Worm (Caenorhabditis elegans) whole organism, L1 larva: ENCODE results near the gene coq-8.

Source experiments
- C04F5.9 ChIP-seq: sonication (generic microtip); optimal IDR thresholded peaks from 2 replicates; lab custom pipeline; 2016; ENCODE audit warnings: missing genetic modification characterization, missing compliant biosample characterization
- C16A3.4 ChIP-seq: fragments of 150-350 bp; optimal IDR thresholded peaks from 2 replicates; lab custom pipeline; 2014; ENCODE audit warnings: missing biosample characterization, missing genetic modification characterization
- F16B12.6 ChIP-seq: fragments of 150-350 bp; optimal IDR thresholded peaks from 2 replicates; lab custom pipeline; 2014; ENCODE audit warnings: missing biosample characterization, missing genetic modification characterization
- alr-1 ChIP-seq: fragments of 200-800 bp; sonication (Bioruptor generic); optimal IDR thresholded peaks from 2 replicates; lab custom pipeline; 2018; ENCODE audit warnings: borderline replicate concordance, mild to moderate bottlenecking, missing genetic modification characterization, missing compliant biosample characterization
- aly-2 ChIP-seq: fragments of 150-350 bp; optimal IDR thresholded peaks from 2 replicates; lab custom pipeline; 2014; ENCODE audit warnings: missing biosample characterization, missing genetic modification characterization
- blmp-1 ChIP-seq: fragments of 150-350 bp; optimal IDR thresholded peaks from 2 replicates; lab custom pipeline; 2014; ENCODE audit warnings: missing biosample characterization, missing genetic modification characterization
- ceh-63 ChIP-seq: fragments of 200-800 bp; sonication (Bioruptor generic); optimal IDR thresholded peaks from 2 replicates; lab custom pipeline; 2018; ENCODE audit warnings: mild to moderate bottlenecking, missing genetic modification characterization, missing compliant biosample characterization
- ceh-8 ChIP-seq: fragments of 200-800 bp; sonication (Bioruptor generic); optimal IDR thresholded peaks from 2 replicates; lab custom pipeline; 2018; ENCODE audit warnings: mild to moderate bottlenecking, missing genetic modification characterization, moderate library complexity, missing compliant biosample characterization
- ceh-82 ChIP-seq, 3 experiments: fragments of 150-350 bp in 1 of 3; sonication (generic microtip) in 2 of 3; optimal IDR thresholded peaks; 2 replicates each; lab custom pipeline; 2014 to 2017; ENCODE audit warnings: missing biosample characterization in 3 of 3, missing genetic modification characterization in 3 of 3
- ceh-88 ChIP-seq: fragments of 200-800 bp; sonication (Bioruptor generic); IDR thresholded peaks from 2 replicates; pipeline ENCODE4 v1.3.6; 2022; ENCODE audit warnings: missing genetic modification characterization, missing compliant biosample characterization
- ceh-90 ChIP-seq: sonication (generic microtip); optimal IDR thresholded peaks from 2 replicates; lab custom pipeline; 2016; ENCODE audit warnings: missing genetic modification characterization, missing compliant biosample characterization
- dpl-1 ChIP-seq, 3 experiments: fragments of 150-350 bp in 2 of 3; sonication (generic microtip) in 1 of 3; optimal IDR thresholded peaks; 2 replicates each; lab custom pipeline; 2014 to 2017; ENCODE audit warnings: missing biosample characterization in 3 of 3, missing genetic modification characterization in 3 of 3, missing genetic modification reagents in 3 of 3
- dsc-1 ChIP-seq: sonication (generic microtip); optimal IDR thresholded peaks from 2 replicates; lab custom pipeline; 2016; ENCODE audit warnings: mild to moderate bottlenecking, missing genetic modification characterization, missing compliant biosample characterization
- efl-1 ChIP-seq, 4 experiments: fragments of 150-350 bp; optimal IDR thresholded peaks in 3 of 4; peaks in 1 of 4; 1 replicate in 1 of 4; 2 replicates in 3 of 4; lab custom pipeline; 2014; ENCODE audit warnings: missing biosample characterization in 2 of 4, missing genetic modification characterization in 2 of 4, missing genetic modification reagents in 2 of 4
- egl-13 ChIP-seq: sonication (generic microtip); optimal IDR thresholded peaks from 2 replicates; lab custom pipeline; 2016; ENCODE audit warnings: missing genotype, missing genetic modification reagents, missing genetic modification characterization, missing compliant biosample characterization
- elt-2 ChIP-seq: sonication (generic microtip); optimal IDR thresholded peaks from 2 replicates; lab custom pipeline; 2016; ENCODE audit warnings: missing genetic modification characterization, mild to moderate bottlenecking, inconsistent platforms, missing compliant biosample characterization, missing genetic modification reagents
- fos-1 ChIP-seq: fragments of 150-350 bp; optimal IDR thresholded peaks from 2 replicates; lab custom pipeline; 2014; ENCODE audit warnings: missing biosample characterization, missing genetic modification characterization
- hlh-17 ChIP-seq: fragments of 200-800 bp; sonication (Bioruptor generic); optimal IDR thresholded peaks from 2 replicates; lab custom pipeline; 2018; ENCODE audit warnings: missing genetic modification characterization, mild to moderate bottlenecking, missing compliant biosample characterization, moderate library complexity, borderline replicate concordance
- hlh-4 ChIP-seq: sonication (generic microtip); optimal IDR thresholded peaks from 2 replicates; lab custom pipeline; 2016; ENCODE audit warnings: mild to moderate bottlenecking, missing genetic modification characterization, missing compliant biosample characterization
- irx-1 ChIP-seq: sonication (generic microtip); optimal IDR thresholded peaks from 2 replicates; lab custom pipeline; 2016; ENCODE audit warnings: missing genetic modification characterization, missing compliant biosample characterization
- isw-1 ChIP-seq: fragments of 200-800 bp; sonication (Bioruptor generic); IDR thresholded peaks from 2 replicates; pipeline ENCODE4 v1.3.6; 2022; ENCODE audit warnings: missing genetic modification characterization, missing compliant biosample characterization
- jun-1 ChIP-seq: fragments of 150-350 bp; optimal IDR thresholded peaks from 2 replicates; lab custom pipeline; 2014; ENCODE audit warnings: missing biosample characterization, missing genetic modification reagents, missing genetic modification characterization
- lin-13 ChIP-seq: fragments of 150-350 bp; optimal IDR thresholded peaks from 2 replicates; lab custom pipeline; 2014; ENCODE audit warnings: missing biosample characterization, missing genetic modification reagents, missing genetic modification characterization
- mdl-1 ChIP-seq, 2 experiments: fragments of 150-350 bp; optimal IDR thresholded peaks; 2 replicates each; lab custom pipeline; 2014 to 2017; ENCODE audit warnings: missing biosample characterization in 2 of 2, missing genetic modification characterization in 2 of 2, inconsistent platforms in 1 of 2
- nhr-12 ChIP-seq: sonication (generic microtip); optimal IDR thresholded peaks from 2 replicates; lab custom pipeline; 2017; ENCODE audit warnings: missing biosample characterization, missing genetic modification characterization
- nhr-20 ChIP-seq: sonication (generic microtip); optimal IDR thresholded peaks from 2 replicates; lab custom pipeline; 2016; ENCODE audit warnings: mild to moderate bottlenecking, missing genetic modification characterization, missing compliant biosample characterization
- nhr-237 ChIP-seq: fragments of 150-350 bp; optimal IDR thresholded peaks from 2 replicates; lab custom pipeline; 2014; ENCODE audit warnings: missing biosample characterization, missing genetic modification characterization
- nhr-71 ChIP-seq: sonication (generic microtip); optimal IDR thresholded peaks from 2 replicates; lab custom pipeline; 2016; ENCODE audit warnings: mild to moderate bottlenecking, missing genetic modification characterization, moderate library complexity, missing compliant biosample characterization
- nhr-76 ChIP-seq: sonication (generic microtip); optimal IDR thresholded peaks from 2 replicates; lab custom pipeline; 2017; ENCODE audit warnings: missing biosample characterization, missing genetic modification characterization
- skn-1 ChIP-seq: fragments of 150-350 bp; optimal IDR thresholded peaks from 2 replicates; lab custom pipeline; 2014; ENCODE audit warnings: missing biosample characterization, missing genetic modification characterization
- sox-4 ChIP-seq: sonication (generic microtip); optimal IDR thresholded peaks from 2 replicates; lab custom pipeline; 2016; ENCODE audit warnings: missing genetic modification characterization, missing compliant biosample characterization
- sptf-1 ChIP-seq: fragments of 150-350 bp; optimal IDR thresholded peaks from 2 replicates; lab custom pipeline; 2014; ENCODE audit warnings: missing biosample characterization, missing genetic modification characterization
- swsn-7 ChIP-seq: sonication (generic microtip); optimal IDR thresholded peaks from 2 replicates; lab custom pipeline; 2016; ENCODE audit warnings: missing genetic modification characterization, missing compliant biosample characterization
- unc-30 ChIP-seq: sonication (generic microtip); optimal IDR thresholded peaks from 2 replicates; lab custom pipeline; 2017; ENCODE audit warnings: missing biosample characterization, missing genetic modification characterization
- unc-98 ChIP-seq: fragments of 200-800 bp; sonication (Bioruptor generic); IDR thresholded peaks from 2 replicates; pipeline ENCODE4 v1.3.6; 2022; ENCODE audit warnings: missing genetic modification characterization, missing compliant biosample characterization
- xbp-1 ChIP-seq: sonication (generic microtip); optimal IDR thresholded peaks from 2 replicates; lab custom pipeline; 2016; ENCODE audit warnings: missing genetic modification characterization, missing compliant biosample characterization
- zag-1 ChIP-seq: fragments of 150-350 bp; optimal IDR thresholded peaks from 2 replicates; lab custom pipeline; 2014; ENCODE audit warnings: missing biosample characterization, missing genetic modification characterization
- zip-4 ChIP-seq: fragments of 200-800 bp; sonication (Bioruptor generic); optimal IDR thresholded peaks from 2 replicates; lab custom pipeline; 2018; ENCODE audit warnings: mild to moderate bottlenecking, missing genetic modification characterization, moderate library complexity, missing compliant biosample characterization
- ztf-11 ChIP-seq, 2 experiments: sonication (generic microtip); optimal IDR thresholded peaks; 2 replicates each; lab custom pipeline; 2016 to 2017; ENCODE audit warnings: missing genetic modification characterization in 2 of 2, missing biosample characterization in 1 of 2, missing compliant biosample characterization in 1 of 2

The coq-8 gene

DNA sequence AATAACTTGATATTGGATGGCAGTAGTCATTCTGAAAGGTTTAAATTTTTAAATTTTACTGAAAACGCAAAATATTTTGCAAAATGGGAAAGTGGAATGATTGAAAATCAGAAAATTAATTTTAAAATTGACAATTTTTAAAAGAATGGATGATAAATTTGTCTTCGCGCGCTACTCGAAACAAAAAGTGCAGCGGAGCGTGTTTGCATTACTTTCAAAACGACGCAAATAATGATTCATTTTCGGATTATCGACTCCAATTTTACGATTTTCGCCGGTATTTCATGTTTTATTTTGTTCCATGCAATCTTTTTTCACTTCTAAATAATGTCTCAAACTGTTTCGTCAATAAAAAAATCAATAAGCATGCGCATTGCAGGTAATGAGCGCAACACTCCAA is 15.1 kb downstream of the coq-8 start, which contains the start of the genes tost-1 and arx-6 (continued):
- TF ChIP-seq ceh-82 (tag; optimal IDR thresholded peaks at IDR 0.05; lab: Kevin White, UChicago) = peak in 2 of 3 experiments; percentile 2 to 30
- TF ChIP-seq unc-30 (tag; lab: Kevin White, UChicago) = no peak
- TF ChIP-seq xbp-1 (tag; lab: Kevin White, UChicago) = peak; percentile 36
- TF ChIP-seq dsc-1 (tag; lab: Kevin White, UChicago) = no peak
- no peak for TF ChIP-seq hlh-17 (GFP tag; lab: Kevin White, UChicago)
- TF ChIP-seq efl-1 (optimal IDR thresholded peaks at IDR 0.05; lab: Kevin White, UChicago) = peak; percentile 90 to 96
- TF ChIP-seq efl-1 (GFP tag; optimal IDR thresholded peaks at IDR 0.05 in 1 of 2; lab: Kevin White, UChicago) = peak; percentile 90 to 99
- no peak for TF ChIP-seq sox-4 (tag; lab: Kevin White, UChicago)
- no peak for TF ChIP-seq ceh-8 (GFP tag; lab: Kevin White, UChicago)
- peak; percentile 36 for TF ChIP-seq nhr-20 (tag; lab: Kevin White, UChicago)
- no peak for TF ChIP-seq ceh-90 (tag; lab: Kevin White, UChicago)
- no peak for TF ChIP-seq aly-2
- TF ChIP-seq unc-98 (GFP tag; lab: Robert Waterston, UW) = no peak
- TF ChIP-seq nhr-71 = peak; percentile 51
- TF ChIP-seq ceh-88 (GFP tag; lab: Robert Waterston, UW) = no peak
- no peak for TF ChIP-seq nhr-76
- no peak for TF ChIP-seq zip-4 (GFP tag; lab: Kevin White, UChicago)
- TF ChIP-seq ztf-11 (tag; optimal IDR thresholded peaks at IDR 0.05; lab: Kevin White, UChicago) = no peak
- no peak for TF ChIP-seq egl-13 (tag; lab: Kevin White, UChicago)
- no peak for TF ChIP-seq isw-1 (GFP tag; lab: Robert Waterston, UW)
- peak; percentile 23 for TF ChIP-seq swsn-7 (tag; lab: Kevin White, UChicago)
- TF ChIP-seq irx-1 (tag; lab: Kevin White, UChicago) = no peak
- no peak for TF ChIP-seq nhr-12 (tag; lab: Kevin White, UChicago)
- no peak for TF ChIP-seq zag-1 (tag; lab: Kevin White, UChicago)
- TF ChIP-seq alr-1 (tag; lab: Kevin White, UChicago) = no peak
- no peak for TF ChIP-seq nhr-237 (tag; lab: Kevin White, UChicago)
- peak; percentile 69 for TF ChIP-seq skn-1 (tag; lab: Kevin White, UChicago)
- peak; percentile 38 for TF ChIP-seq fos-1 (tag; lab: Kevin White, UChicago)
- peak; percentile 84 to 92 (median 89) for TF ChIP-seq dpl-1 (GFP tag; optimal IDR thresholded peaks at IDR 0.05; lab: Kevin White, UChicago)
- peak; percentile 4 for TF ChIP-seq F16B12.6 (tag; lab: Kevin White, UChicago)
- TF ChIP-seq ceh-63 (GFP tag; lab: Kevin White, UChicago) = no peak
- TF ChIP-seq, all 84 proteins: peak for 24

DNA sequence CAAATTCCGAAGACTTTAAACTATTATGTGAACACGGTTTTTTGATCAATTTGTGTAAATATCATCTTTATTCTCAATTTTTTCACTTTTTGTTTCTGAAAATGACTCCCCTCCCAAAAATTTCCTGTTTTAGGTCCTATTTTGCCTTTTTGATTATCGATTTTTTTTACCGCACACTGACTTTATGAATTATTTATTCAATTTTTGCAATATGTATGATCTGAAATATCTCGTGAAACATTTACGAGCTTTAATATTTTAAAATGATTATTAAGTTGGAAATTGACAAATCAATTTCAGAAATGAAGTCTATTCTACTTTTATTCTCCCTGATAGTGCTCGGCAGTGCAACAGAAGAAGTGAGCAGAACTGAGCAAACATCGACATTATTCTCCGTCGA is 16.2 kb downstream of the coq-8 start, which contains the start of gene C35D10.1:
TSS of gene C35D10.1 (plus strand) at position 301 of the 400 bp plus-strand sequence.
- TF ChIP-seq nhr-12 (tag; lab: Kevin White, UChicago) (no peak), unc-30 (tag; lab: Kevin White, UChicago) (no peak), egl-13 (tag; lab: Kevin White, UChicago) (no peak), C04F5.9 (tag; lab: Kevin White, UChicago) (no peak), alr-1 (tag; lab: Kevin White, UChicago) (no peak), efl-1 (optimal IDR thresholded peaks at IDR 0.05; lab: Kevin White, UChicago) (no peak), efl-1 (GFP tag; optimal IDR thresholded peaks at IDR 0.05 in 1 of 2; lab: Kevin White, UChicago) (peak in 1 of 2 experiments; percentile 74)

- TF ChIP-seq swsn-7 (tag; lab: Kevin White, UChicago) = no peak
- no peak for TF ChIP-seq efl-1 (optimal IDR thresholded peaks at IDR 0.05; lab: Kevin White, UChicago)
- TF ChIP-seq efl-1 (GFP tag; optimal IDR thresholded peaks at IDR 0.05 in 1 of 2; lab: Kevin White, UChicago) = peak in 1 of 2 experiments; percentile 70
- TF ChIP-seq sptf-1 (tag; lab: Kevin White, UChicago) = no peak
- TF ChIP-seq elt-2 (tag; lab: Kevin White, UChicago) = peak; percentile 55
Observed at ce11 chrIII:4881955-4882354, 18.7 kb downstream of the coq-8 start.

- TF ChIP-seq blmp-1 (tag; lab: Kevin White, UChicago) (no peak), F16B12.6 (tag; lab: Kevin White, UChicago) (no peak), jun-1 (tag; lab: Kevin White, UChicago) (peak; percentile 29), lin-13 (GFP tag; lab: Kevin White, UChicago) (no peak), hlh-4 (tag; lab: Kevin White, UChicago) (no peak), C16A3.4 (tag; lab: Kevin White, UChicago) (no peak), elt-2 (tag; lab: Kevin White, UChicago) (peak; percentile 40), mdl-1 (tag; optimal IDR thresholded peaks at IDR 0.05; lab: Kevin White, UChicago) (no peak)
Observed at ce11 chrIII:4883429-4883828, 20.2 kb downstream of the coq-8 start, which contains the start of gene clec-5. clec-5 (minus strand) TSS chrIII:4883606.
